Fruit fly (Drosophila melanogaster) whole organism, pupa: Measurements from ENCODE around the gene CG32572.

Source experiments
- CG15710 ChIP-seq: fragments of 200-800 bp; sonication (Bioruptor generic); optimal IDR thresholded peaks from 2 replicates; lab custom pipeline; 2018; ENCODE audit warnings: missing biosample characterization, mild to moderate bottlenecking, missing genetic modification characterization, moderate library complexity
- CG32121 ChIP-seq: fragments of 200-800 bp; sonication (Bioruptor generic); IDR thresholded peaks from 2 replicates; pipeline ENCODE4 v1.3.6; 2022; ENCODE audit warnings: missing biosample characterization, missing genetic modification characterization
- CG4496 ChIP-seq: fragments of 200-800 bp; sonication (Bioruptor generic); IDR thresholded peaks from 3 replicates; pipeline ENCODE4 v1.3.6; 2022; ENCODE audit warnings: missing biosample characterization, missing genetic modification characterization
- CG9948 ChIP-seq: fragments of 200-800 bp; sonication (Bioruptor generic); optimal IDR thresholded peaks from 2 replicates; lab custom pipeline; 2018; ENCODE audit warnings: missing biosample characterization, mild to moderate bottlenecking, missing genetic modification characterization, moderate library complexity
- EcR ChIP-seq: fragments of 200-800 bp; sonication (Bioruptor generic); optimal IDR thresholded peaks from 3 replicates; lab custom pipeline; 2019; ENCODE audit warnings: missing biosample characterization, missing genetic modification characterization, mild to moderate bottlenecking, moderate library complexity, missing genetic modification reagents

dm6 chrX:16750712-16751578, 30.0 kb downstream of the CG32572 start:
- peak; percentile 87 for TF ChIP-seq CG9948 (tag; lab: Kevin White, UChicago)
- TF ChIP-seq EcR, result peak; percentile 61
- peak; percentile 91 for TF ChIP-seq CG15710
- TF ChIP-seq CG4496 (GFP tag; lab: Robert Waterston, UW), result peak; percentile 87
- TF ChIP-seq CG32121 (GFP tag; lab: Robert Waterston, UW), result peak; percentile 82
